Worm (Caenorhabditis elegans) whole organism, early embryonic: ENCODE measurements around the gene lrch-1.

Experiments used
- B0310.2 ChIP-seq: sonication (generic microtip); optimal IDR thresholded peaks from 2 replicates; lab custom pipeline; 2016; ENCODE audit warnings: mild to moderate bottlenecking, missing genetic modification characterization, missing compliant biosample characterization
- F13C5.2 ChIP-seq: sonication (generic microtip); optimal IDR thresholded peaks from 2 replicates; lab custom pipeline; 2017; ENCODE audit warnings: mild to moderate bottlenecking, missing genetic modification characterization, inconsistent platforms, missing compliant biosample characterization
- aly-1 ChIP-seq: sonication (generic microtip); optimal IDR thresholded peaks from 2 replicates; lab custom pipeline; 2016; ENCODE audit warnings: missing genetic modification characterization, missing compliant biosample characterization
- ama-1 ChIP-seq: fragments of 150-350 bp; optimal IDR thresholded peaks from 2 replicates; lab custom pipeline; 2014
- ceh-13 ChIP-seq: fragments of 200-800 bp; sonication (Bioruptor generic); optimal IDR thresholded peaks from 2 replicates; lab custom pipeline; 2018; ENCODE audit warnings: mild to moderate bottlenecking, missing genetic modification characterization, missing compliant biosample characterization
- ceh-36 ChIP-seq: sonication (generic microtip); optimal IDR thresholded peaks from 2 replicates; lab custom pipeline; 2016; ENCODE audit warnings: missing genetic modification characterization, inconsistent platforms, missing compliant biosample characterization
- ets-7 ChIP-seq: sonication (generic microtip); optimal IDR thresholded peaks from 2 replicates; lab custom pipeline; 2016; ENCODE audit warnings: missing genotype, missing genetic modification characterization, missing compliant biosample characterization
- flt-1 ChIP-seq: fragments of 200-800 bp; sonication (Bioruptor generic); IDR thresholded peaks from 2 replicates; pipeline ENCODE4 v1.3.6; 2022; ENCODE audit warnings: missing genetic modification characterization, missing compliant biosample characterization
- hmbx-1 ChIP-seq: sonication (generic microtip); optimal IDR thresholded peaks from 2 replicates; lab custom pipeline; 2016; ENCODE audit warnings: mild to moderate bottlenecking, missing genetic modification characterization, missing compliant biosample characterization
- hmg-4 ChIP-seq: fragments of 200-800 bp; sonication (Bioruptor generic); optimal IDR thresholded peaks from 2 replicates; lab custom pipeline; 2018; ENCODE audit warnings: mild to moderate bottlenecking, missing genetic modification characterization, missing compliant biosample characterization
- hnd-1 ChIP-seq: sonication (generic microtip); optimal IDR thresholded peaks from 2 replicates; lab custom pipeline; 2016; ENCODE audit warnings: missing genetic modification characterization, missing compliant biosample characterization
- pes-1 ChIP-seq: fragments of 200-800 bp; sonication (Bioruptor generic); IDR thresholded peaks from 2 replicates; pipeline ENCODE4 v1.3.6; 2022; ENCODE audit warnings: missing genetic modification reagents, missing genetic modification characterization, missing compliant biosample characterization
- scrt-1 ChIP-seq: fragments of 200-800 bp; sonication (Bioruptor generic); IDR thresholded peaks from 2 replicates; pipeline ENCODE4 v1.3.6; 2022; ENCODE audit warnings: missing genetic modification characterization, missing compliant biosample characterization
- sea-1 ChIP-seq: fragments of 200-800 bp; sonication (Bioruptor generic); conservative IDR thresholded peaks from 2 replicates; pipeline ENCODE4 v1.3.6; 2022; ENCODE audit warnings: missing genetic modification characterization, missing compliant biosample characterization
- tbx-11 ChIP-seq: fragments of 200-800 bp; sonication (Bioruptor generic); IDR thresholded peaks from 2 replicates; pipeline ENCODE4 v1.3.6; 2022; ENCODE audit warnings: missing genetic modification characterization, missing compliant biosample characterization
- tbx-37 ChIP-seq: fragments of 200-800 bp; sonication (Bioruptor generic); conservative IDR thresholded peaks from 2 replicates; pipeline ENCODE4 v1.3.6; 2022; ENCODE audit warnings: missing genetic modification reagents, missing genetic modification characterization, missing compliant biosample characterization
- tra-4 ChIP-seq: sonication (generic microtip); optimal IDR thresholded peaks from 2 replicates; lab custom pipeline; 2017; ENCODE audit warnings: missing genetic modification characterization, missing compliant biosample characterization

Gene lrch-1

DNA sequence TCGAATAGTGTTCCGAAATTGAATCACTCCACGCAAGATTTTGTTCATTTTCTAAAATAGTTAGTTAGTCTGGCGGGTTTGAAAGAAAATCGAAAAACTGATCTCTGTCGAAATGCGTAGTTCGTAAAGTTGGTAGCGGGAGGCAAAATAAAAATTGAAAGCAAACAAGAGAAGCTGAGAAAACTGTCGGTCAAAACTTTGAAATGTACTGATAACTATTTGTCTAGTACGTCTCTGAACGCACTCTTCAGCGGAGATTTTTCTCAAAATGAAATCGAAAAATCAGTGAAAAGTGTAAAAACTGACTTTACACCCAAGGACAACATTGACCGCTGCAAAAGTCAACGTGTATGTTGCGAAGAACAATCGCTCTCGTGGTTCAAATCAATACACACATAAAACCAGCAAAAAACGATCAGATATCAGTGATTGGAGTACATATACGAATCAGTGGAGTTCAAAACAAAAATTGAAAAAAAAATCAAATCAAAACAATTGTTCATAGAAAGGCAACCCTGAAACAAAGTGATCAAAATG is 11.7 kb downstream of the lrch-1 start, which contains the start of gene bca-1:
Gene bca-1, minus strand, starts transcription at position 51 of the 537 bp plus-strand sequence.
- TF ChIP-seq ets-7 (tag; lab: Kevin White, UChicago) (no peak), ceh-13 (GFP tag; lab: Kevin White, UChicago) (no peak)

DNA sequence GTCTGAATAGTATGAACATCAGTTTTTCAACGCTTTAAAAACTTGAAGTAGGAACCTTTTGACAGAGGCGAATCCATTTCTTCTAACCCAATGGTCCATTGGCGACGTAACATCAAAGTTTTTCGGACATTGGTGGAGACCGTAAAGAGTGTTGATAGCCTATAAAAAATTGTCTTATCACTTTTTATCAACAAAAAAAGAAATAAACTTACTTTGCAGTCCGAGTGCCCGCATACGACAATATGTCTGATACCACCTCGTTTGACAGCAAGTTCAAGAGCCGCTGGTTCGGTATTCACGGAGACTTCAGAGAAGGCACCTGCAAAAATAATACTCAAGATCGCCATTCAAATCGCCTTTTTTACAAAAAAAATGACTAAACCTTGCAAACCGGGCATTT is 13.1 kb downstream of the lrch-1 start:
- TF ChIP-seq hmg-4 (GFP tag; lab: Kevin White, UChicago): no peak
- no peak for TF ChIP-seq ceh-36 (tag; lab: Kevin White, UChicago)
- no peak for TF ChIP-seq hnd-1 (tag; lab: Kevin White, UChicago)
- no peak for TF ChIP-seq tbx-37 (GFP tag; lab: Robert Waterston, UW)
- no peak for TF ChIP-seq ets-7 (tag; lab: Kevin White, UChicago)
- no peak for TF ChIP-seq pes-1
- TF ChIP-seq scrt-1 (GFP tag; lab: Robert Waterston, UW): no peak
- TF ChIP-seq hmbx-1 (tag; lab: Kevin White, UChicago): no peak
- TF ChIP-seq tbx-11 (GFP tag; lab: Robert Waterston, UW): no peak
- TF ChIP-seq ceh-13 (GFP tag; lab: Kevin White, UChicago): no peak

DNA sequence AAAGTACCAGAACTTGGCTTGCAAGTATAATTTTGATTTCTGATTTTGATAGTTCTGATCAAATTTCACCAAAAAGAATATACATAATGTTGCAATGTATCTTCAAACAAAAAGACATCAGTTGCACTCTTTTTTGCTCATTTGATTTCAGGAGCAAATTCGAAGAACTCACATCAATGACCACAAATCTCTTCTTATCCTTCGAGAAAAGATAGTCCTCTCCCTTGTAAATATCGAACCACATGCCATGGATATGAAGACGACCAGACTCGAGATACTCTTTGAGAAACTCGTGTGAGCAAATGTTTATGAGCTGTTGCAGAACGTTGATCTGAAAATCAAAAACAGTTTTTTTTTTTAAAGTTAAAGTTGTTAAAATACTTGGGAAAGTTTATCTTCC is 13.6 kb downstream of the lrch-1 start:
- TF ChIP-seq hnd-1 (tag; lab: Kevin White, UChicago) (no peak), ama-1 (lab: Kevin White, UChicago) (no peak), ceh-36 (tag; lab: Kevin White, UChicago) (no peak), hmg-4 (GFP tag; lab: Kevin White, UChicago) (no peak), tbx-11 (GFP tag; lab: Robert Waterston, UW) (no peak), tbx-37 (GFP tag; lab: Robert Waterston, UW) (no peak), F13C5.2 (tag; lab: Kevin White, UChicago) (no peak), ets-7 (tag; lab: Kevin White, UChicago) (no peak), pes-1 (no peak), B0310.2 (tag; lab: Kevin White, UChicago) (no peak), sea-1 (no peak), ceh-13 (GFP tag; lab: Kevin White, UChicago) (no peak), flt-1 (GFP tag; lab: Robert Waterston, UW) (no peak), scrt-1 (GFP tag; lab: Robert Waterston, UW) (no peak), hmbx-1 (tag; lab: Kevin White, UChicago) (no peak), tra-4 (tag; lab: Kevin White, UChicago) (no peak), aly-1 (tag; lab: Kevin White, UChicago) (no peak)

- TF ChIP-seq ets-7 (tag; lab: Kevin White, UChicago) (no peak), pes-1 (no peak), sea-1 (no peak), tbx-11 (GFP tag; lab: Robert Waterston, UW) (no peak), tra-4 (tag; lab: Kevin White, UChicago) (no peak), hmbx-1 (tag; lab: Kevin White, UChicago) (no peak)
Observed at ce11 chrX:6201542-6201941, 14.9 kb downstream of the lrch-1 start.

DNA sequence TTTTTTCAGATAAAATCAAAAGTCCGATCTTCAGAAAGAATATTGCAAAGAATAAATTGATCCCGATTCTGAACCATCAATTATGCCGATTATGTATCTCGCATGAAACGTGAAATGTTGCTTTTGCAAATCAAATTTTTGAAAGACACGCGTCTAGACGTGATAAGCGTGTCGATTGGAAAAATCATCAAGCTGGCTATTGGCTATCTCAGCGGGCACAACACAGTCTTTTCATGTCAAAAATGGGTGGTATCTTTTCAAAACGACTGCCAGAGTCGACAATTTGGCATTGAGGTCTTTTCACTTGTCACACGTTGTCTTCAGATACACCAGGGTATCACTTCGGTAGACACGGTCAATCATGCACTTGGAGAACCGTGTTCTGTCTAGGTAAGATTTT is 19.8 kb downstream of the lrch-1 start, which contains the start of gene daf-9:
Gene daf-9, plus strand, starts transcription at position 301 of the 400 bp plus-strand sequence.
- TF ChIP-seq B0310.2 (tag; lab: Kevin White, UChicago) (no peak), tbx-11 (GFP tag; lab: Robert Waterston, UW) (no peak), ets-7 (tag; lab: Kevin White, UChicago) (no peak), hnd-1 (tag; lab: Kevin White, UChicago) (no peak), tbx-37 (GFP tag; lab: Robert Waterston, UW) (no peak), tra-4 (tag; lab: Kevin White, UChicago) (no peak), sea-1 (no peak), hmbx-1 (tag; lab: Kevin White, UChicago) (no peak), ama-1 (lab: Kevin White, UChicago) (no peak), aly-1 (tag; lab: Kevin White, UChicago) (no peak), pes-1 (no peak), hmg-4 (GFP tag; lab: Kevin White, UChicago) (no peak), ceh-13 (GFP tag; lab: Kevin White, UChicago) (no peak), scrt-1 (GFP tag; lab: Robert Waterston, UW) (no peak), F13C5.2 (tag; lab: Kevin White, UChicago) (no peak), flt-1 (GFP tag; lab: Robert Waterston, UW) (no peak), ceh-36 (tag; lab: Kevin White, UChicago) (no peak)

- TF ChIP-seq hnd-1 (tag; lab: Kevin White, UChicago) (no peak), B0310.2 (tag; lab: Kevin White, UChicago) (no peak), tbx-37 (GFP tag; lab: Robert Waterston, UW) (no peak), scrt-1 (GFP tag; lab: Robert Waterston, UW) (no peak), ama-1 (lab: Kevin White, UChicago) (no peak), hmg-4 (GFP tag; lab: Kevin White, UChicago) (no peak), sea-1 (no peak), ceh-13 (GFP tag; lab: Kevin White, UChicago) (no peak)
Observed at ce11 chrX:6194191-6194724, 22.2 kb downstream of the lrch-1 start, which contains the start of gene ceh-54. TSS of gene ceh-54 (minus strand) at chrX:6194241.

DNA sequence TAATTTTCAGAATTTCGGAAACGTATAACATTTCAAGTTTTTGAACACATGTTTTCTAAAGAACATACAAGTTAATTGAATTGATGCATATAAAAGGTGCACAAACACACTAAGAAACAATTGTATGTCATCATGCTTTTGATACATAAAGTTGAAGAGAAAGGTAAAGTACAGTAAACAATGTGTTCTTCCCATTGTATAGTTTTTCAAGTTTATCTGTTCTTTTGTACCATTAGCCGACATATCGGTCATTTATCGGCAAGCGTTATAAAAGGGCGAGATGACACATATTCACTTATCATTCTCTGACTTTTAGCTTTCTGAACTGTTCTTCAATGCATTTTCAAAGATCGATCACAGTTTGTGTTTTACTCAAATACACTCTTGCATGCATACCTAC is 26.5 kb downstream of the lrch-1 start, which contains the start of gene T13C5.9:
Gene T13C5.9, plus strand, starts transcription at position 301 of the 400 bp plus-strand sequence.
- TF ChIP-seq ama-1 (lab: Kevin White, UChicago): no peak
- TF ChIP-seq tbx-11 (GFP tag; lab: Robert Waterston, UW): no peak
- TF ChIP-seq F13C5.2 (tag; lab: Kevin White, UChicago): no peak
- no peak for TF ChIP-seq B0310.2 (tag; lab: Kevin White, UChicago)
- no peak for TF ChIP-seq hnd-1 (tag; lab: Kevin White, UChicago)
- TF ChIP-seq flt-1 (GFP tag; lab: Robert Waterston, UW): no peak
